Fruit fly (Drosophila melanogaster): ENCODE data around the gene mol.

DNA sequence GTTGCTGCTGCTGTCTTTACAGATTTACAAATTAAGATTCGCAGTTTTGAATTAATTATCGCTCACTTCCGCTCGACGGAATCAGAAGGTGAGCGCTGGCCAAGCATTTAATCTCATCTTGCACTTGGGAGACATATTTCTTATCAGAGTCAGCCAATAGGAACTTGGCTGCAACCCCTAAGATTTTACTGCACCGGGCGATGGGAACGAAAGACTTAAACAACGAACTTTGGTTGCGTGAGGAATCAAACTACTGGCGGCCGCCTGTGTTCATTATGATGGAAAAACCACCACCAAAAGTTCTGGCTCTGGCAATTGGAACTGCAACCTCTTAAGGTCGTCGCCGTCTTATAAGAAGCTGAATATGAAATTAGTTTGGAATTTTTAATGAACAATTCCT, 46.4 kb upstream of the mol start:
- no peak for TF ChIP-seq fkh (GFP tag; optimal IDR thresholded peaks at IDR 0.05)
- no peak for TF ChIP-seq CG6276 (GFP tag; optimal IDR thresholded peaks at IDR 0.05)
- TF ChIP-seq Sox102F (GFP tag; optimal IDR thresholded peaks at IDR 0.05): no peak
- TF ChIP-seq Eip78C (GFP tag): no peak
- no peak for TF ChIP-seq CG6792 (GFP tag; optimal IDR thresholded peaks at IDR 0.05)
- TF ChIP-seq CG6854 (GFP tag; optimal IDR thresholded peaks at IDR 0.05): no peak
- TF ChIP-seq Smox (GFP tag; optimal IDR thresholded peaks at IDR 0.05): no peak
- no peak for TF ChIP-seq CG15336 (GFP tag; IDR thresholded peaks at IDR 0.05)
- no peak for TF ChIP-seq CG10669 (GFP tag; optimal IDR thresholded peaks at IDR 0.05)
- no peak for TF ChIP-seq svp (GFP tag)

All from whole organism, prepupa.